Fruit fly (Drosophila melanogaster): Measurements from ENCODE around the gene Cph.
A peak's percentile ranks its signal among the peaks of the same experiment; 100 is the strongest.

The Cph gene

DNA sequence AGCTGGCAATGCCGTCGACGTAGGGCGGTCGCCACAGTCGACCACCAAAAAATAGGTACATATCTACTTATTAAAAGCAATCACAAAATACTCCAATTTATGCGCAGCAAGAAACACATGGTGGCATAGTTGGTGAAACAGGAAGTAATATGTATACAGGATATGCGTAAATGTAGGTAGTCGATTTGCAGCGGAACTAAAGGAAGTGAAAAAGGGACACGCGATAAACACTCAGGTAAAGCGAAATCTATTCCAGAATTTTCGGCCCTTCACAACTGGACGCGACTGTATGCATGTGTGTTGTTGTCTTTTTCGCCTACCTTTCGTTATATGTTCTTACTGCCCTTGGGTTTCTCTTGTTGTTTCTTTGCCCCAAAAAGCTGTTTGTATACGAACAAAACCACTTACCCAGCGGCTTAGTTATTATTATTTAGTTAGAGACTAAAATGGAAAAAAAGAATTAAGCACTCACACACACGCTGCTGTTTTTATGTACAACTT is 41.0 kb upstream of the Cph start (continued):
- peak; percentile 58 for TF ChIP-seq acj6 (GFP tag; optimal IDR thresholded peaks at IDR 0.05)
- peak; percentile 42 for TF ChIP-seq CG11762 (GFP tag; optimal IDR thresholded peaks at IDR 0.05; ENCODE audit: insufficient read depth)
- TF ChIP-seq fd85E (GFP tag; optimal IDR thresholded peaks at IDR 0.05), result no peak
- peak; percentile 63 for TF ChIP-seq Ets21C (GFP tag; optimal IDR thresholded peaks at IDR 0.05)
- peak; percentile 51 for TF ChIP-seq CG3919 (GFP tag; optimal IDR thresholded peaks at IDR 0.05)
- TF ChIP-seq Sox102F (GFP tag; optimal IDR thresholded peaks at IDR 0.05), result peak; percentile 74
- peak; percentile 62 for TF ChIP-seq spab (GFP tag; optimal IDR thresholded peaks at IDR 0.05)
- TF ChIP-seq topi (GFP tag; optimal IDR thresholded peaks at IDR 0.05), result peak; percentile 83
- peak; percentile 74 for TF ChIP-seq pdm3 (GFP tag; optimal IDR thresholded peaks at IDR 0.05)
- no peak for TF ChIP-seq dac (GFP tag; optimal IDR thresholded peaks at IDR 0.05)
- TF ChIP-seq CG6276 (GFP tag; optimal IDR thresholded peaks at IDR 0.05), result no peak
- TF ChIP-seq CG15336 (GFP tag; IDR thresholded peaks at IDR 0.05), result no peak; the same call in 1 of the 2 replicates
- no peak for TF ChIP-seq Eip93F (GFP tag; optimal IDR thresholded peaks at IDR 0.05)
- TF ChIP-seq CG10669 (GFP tag; optimal IDR thresholded peaks at IDR 0.05), result peak; percentile 76
- peak; percentile 77 for TF ChIP-seq cyc (GFP tag; optimal IDR thresholded peaks at IDR 0.05)
- TF ChIP-seq vri (GFP tag; optimal IDR thresholded peaks at IDR 0.05), result peak; percentile 15
- peak; percentile 84 for TF ChIP-seq Hr39 (GFP tag; optimal IDR thresholded peaks at IDR 0.05)
- peak; percentile 76 for TF ChIP-seq fd59A (GFP tag; optimal IDR thresholded peaks at IDR 0.05)
- peak; percentile 68 for TF ChIP-seq CG32006 (GFP tag; optimal IDR thresholded peaks at IDR 0.05)
- TF ChIP-seq CG8319 (GFP tag; optimal IDR thresholded peaks at IDR 0.05), result no peak
- TF ChIP-seq esn (GFP tag; optimal IDR thresholded peaks at IDR 0.05), result peak; percentile 86
- peak; percentile 68 for TF ChIP-seq CG6163 (GFP tag; IDR thresholded peaks at IDR 0.05)
- TF ChIP-seq CG1621 (tag; optimal IDR thresholded peaks at IDR 0.05), result peak; percentile 69
- peak; percentile 41 for TF ChIP-seq CG16779 (tag; optimal IDR thresholded peaks at IDR 0.05)
- peak; percentile 75 for TF ChIP-seq Ets96B (tag; optimal IDR thresholded peaks at IDR 0.05)
- TF ChIP-seq CG11902 (GFP tag; optimal IDR thresholded peaks at IDR 0.05), result peak; percentile 61
- TF ChIP-seq CG7368 (GFP tag; optimal IDR thresholded peaks at IDR 0.05), result peak; percentile 61
- TF ChIP-seq CG3032 (tag; optimal IDR thresholded peaks at IDR 0.05), result peak; percentile 78
- TF ChIP-seq net (GFP tag; optimal IDR thresholded peaks at IDR 0.05), result peak; percentile 43
- TF ChIP-seq Smox (GFP tag; optimal IDR thresholded peaks at IDR 0.05), result peak; percentile 77
- TF ChIP-seq Hr38 (GFP tag; optimal IDR thresholded peaks at IDR 0.05), result no peak
- TF ChIP-seq CG10631 (GFP tag; optimal IDR thresholded peaks at IDR 0.05), result peak; percentile 66

dm6 chrX:7097071-7097858 is 40.3 kb upstream of the Cph start:
- TF ChIP-seq Eip75B (GFP tag; optimal IDR thresholded peaks at IDR 0.05), result no peak
- TF ChIP-seq ss (GFP tag; optimal IDR thresholded peaks at IDR 0.05), result peak; percentile 73 to 82
- TF ChIP-seq Sox102F (GFP tag; optimal IDR thresholded peaks at IDR 0.05), result no peak
- peak; percentile 38 for TF ChIP-seq dac (GFP tag; optimal IDR thresholded peaks at IDR 0.05)
- TF ChIP-seq CG3032 (tag; optimal IDR thresholded peaks at IDR 0.05), result peak; percentile 14
- TF ChIP-seq CG6854 (GFP tag; optimal IDR thresholded peaks at IDR 0.05), result no peak
- TF ChIP-seq CG7368 (GFP tag; optimal IDR thresholded peaks at IDR 0.05), result no peak
- peak; percentile 66 for TF ChIP-seq CG6808 (GFP tag; optimal IDR thresholded peaks at IDR 0.05)
- TF ChIP-seq net (GFP tag; optimal IDR thresholded peaks at IDR 0.05), result peak; percentile 60
- TF ChIP-seq achi (GFP tag; optimal IDR thresholded peaks at IDR 0.05), result peak; percentile 25
- no peak for TF ChIP-seq cyc (GFP tag; optimal IDR thresholded peaks at IDR 0.05)
- peak; percentile 82 for TF ChIP-seq CG6276 (GFP tag; optimal IDR thresholded peaks at IDR 0.05)
- no peak for TF ChIP-seq Sox14 (GFP tag; optimal IDR thresholded peaks at IDR 0.05)
- peak; percentile 52 for TF ChIP-seq Lpt (GFP tag; optimal IDR thresholded peaks at IDR 0.05)
- TF ChIP-seq topi (GFP tag; optimal IDR thresholded peaks at IDR 0.05), result no peak
- TF ChIP-seq Eip78C (GFP tag), result peak; percentile 64
- peak; percentile 45 for TF ChIP-seq Ets96B (tag; optimal IDR thresholded peaks at IDR 0.05)
- TF ChIP-seq CG1621 (tag; optimal IDR thresholded peaks at IDR 0.05), result no peak
- peak; percentile 13 for TF ChIP-seq CG8632 (GFP tag; optimal IDR thresholded peaks at IDR 0.05)
- TF ChIP-seq spab (GFP tag; optimal IDR thresholded peaks at IDR 0.05), result peak; percentile 7
- peak; percentile 3 for TF ChIP-seq CG3919 (GFP tag; optimal IDR thresholded peaks at IDR 0.05)
- peak; percentile 41 for TF ChIP-seq CG9139 (GFP tag; optimal IDR thresholded peaks at IDR 0.05)
- no peak for TF ChIP-seq CG10631 (GFP tag; optimal IDR thresholded peaks at IDR 0.05)
- no peak for TF ChIP-seq CG11902 (GFP tag; optimal IDR thresholded peaks at IDR 0.05)
- TF ChIP-seq dsx (GFP tag; optimal IDR thresholded peaks at IDR 0.05; ENCODE audit: poor library complexity, severe bottlenecking), result no peak
- TF ChIP-seq OdsH (GFP tag; optimal IDR thresholded peaks at IDR 0.05), result peak; percentile 24
- no peak for TF ChIP-seq CG34406 (GFP tag; optimal IDR thresholded peaks at IDR 0.05)
- TF ChIP-seq Smox (GFP tag; optimal IDR thresholded peaks at IDR 0.05), result no peak
- TF ChIP-seq Hr4 (GFP tag; optimal IDR thresholded peaks at IDR 0.05), result no peak
- no peak for TF ChIP-seq Gug (GFP tag; IDR thresholded peaks at IDR 0.05)
